Worm (Caenorhabditis elegans) whole organism, early embryonic: Measurements from ENCODE around the gene C14H10.3.

Source experiments
- B0310.2 ChIP-seq: sonication (generic microtip); optimal IDR thresholded peaks from 2 replicates; lab custom pipeline; 2016; ENCODE audit warnings: mild to moderate bottlenecking, missing genetic modification characterization, missing compliant biosample characterization
- F13C5.2 ChIP-seq: sonication (generic microtip); optimal IDR thresholded peaks from 2 replicates; lab custom pipeline; 2017; ENCODE audit warnings: mild to moderate bottlenecking, missing genetic modification characterization, inconsistent platforms, missing compliant biosample characterization
- aly-1 ChIP-seq: sonication (generic microtip); optimal IDR thresholded peaks from 2 replicates; lab custom pipeline; 2016; ENCODE audit warnings: missing genetic modification characterization, missing compliant biosample characterization
- ama-1 ChIP-seq: fragments of 150-350 bp; optimal IDR thresholded peaks from 2 replicates; lab custom pipeline; 2014
- ceh-13 ChIP-seq: fragments of 200-800 bp; sonication (Bioruptor generic); optimal IDR thresholded peaks from 2 replicates; lab custom pipeline; 2018; ENCODE audit warnings: mild to moderate bottlenecking, missing genetic modification characterization, missing compliant biosample characterization
- ceh-36 ChIP-seq: sonication (generic microtip); optimal IDR thresholded peaks from 2 replicates; lab custom pipeline; 2016; ENCODE audit warnings: missing genetic modification characterization, inconsistent platforms, missing compliant biosample characterization
- ets-7 ChIP-seq: sonication (generic microtip); optimal IDR thresholded peaks from 2 replicates; lab custom pipeline; 2016; ENCODE audit warnings: missing genotype, missing genetic modification characterization, missing compliant biosample characterization
- flt-1 ChIP-seq: fragments of 200-800 bp; sonication (Bioruptor generic); IDR thresholded peaks from 2 replicates; pipeline ENCODE4 v1.3.6; 2022; ENCODE audit warnings: missing genetic modification characterization, missing compliant biosample characterization
- hmbx-1 ChIP-seq: sonication (generic microtip); optimal IDR thresholded peaks from 2 replicates; lab custom pipeline; 2016; ENCODE audit warnings: mild to moderate bottlenecking, missing genetic modification characterization, missing compliant biosample characterization
- hmg-4 ChIP-seq: fragments of 200-800 bp; sonication (Bioruptor generic); optimal IDR thresholded peaks from 2 replicates; lab custom pipeline; 2018; ENCODE audit warnings: mild to moderate bottlenecking, missing genetic modification characterization, missing compliant biosample characterization
- hnd-1 ChIP-seq: sonication (generic microtip); optimal IDR thresholded peaks from 2 replicates; lab custom pipeline; 2016; ENCODE audit warnings: missing genetic modification characterization, missing compliant biosample characterization
- pes-1 ChIP-seq: fragments of 200-800 bp; sonication (Bioruptor generic); IDR thresholded peaks from 2 replicates; pipeline ENCODE4 v1.3.6; 2022; ENCODE audit warnings: missing genetic modification reagents, missing genetic modification characterization, missing compliant biosample characterization
- scrt-1 ChIP-seq: fragments of 200-800 bp; sonication (Bioruptor generic); IDR thresholded peaks from 2 replicates; pipeline ENCODE4 v1.3.6; 2022; ENCODE audit warnings: missing genetic modification characterization, missing compliant biosample characterization
- sea-1 ChIP-seq: fragments of 200-800 bp; sonication (Bioruptor generic); conservative IDR thresholded peaks from 2 replicates; pipeline ENCODE4 v1.3.6; 2022; ENCODE audit warnings: missing genetic modification characterization, missing compliant biosample characterization
- tbx-11 ChIP-seq: fragments of 200-800 bp; sonication (Bioruptor generic); IDR thresholded peaks from 2 replicates; pipeline ENCODE4 v1.3.6; 2022; ENCODE audit warnings: missing genetic modification characterization, missing compliant biosample characterization
- tra-4 ChIP-seq: sonication (generic microtip); optimal IDR thresholded peaks from 2 replicates; lab custom pipeline; 2017; ENCODE audit warnings: missing genetic modification characterization, missing compliant biosample characterization

The C14H10.3 gene

ce11 chrX:10215429-10215828 lies 12.5 kb downstream of the C14H10.3 start, which contains the start of gene F44A6.4:
TSS of gene F44A6.4 (minus strand) at chrX:10215495.
- no peak for TF ChIP-seq B0310.2
- no peak for TF ChIP-seq hmg-4 (GFP tag; lab: Kevin White, UChicago)
- TF ChIP-seq tbx-11 = no peak
- no peak for TF ChIP-seq pes-1 (GFP tag; lab: Robert Waterston, UW)
- TF ChIP-seq flt-1 (GFP tag; lab: Robert Waterston, UW) = no peak
- TF ChIP-seq sea-1 = no peak
- TF ChIP-seq ceh-13 = no peak
- no peak for TF ChIP-seq scrt-1 (GFP tag; lab: Robert Waterston, UW)
- TF ChIP-seq F13C5.2 (tag; lab: Kevin White, UChicago) = no peak
- TF ChIP-seq tra-4 (tag; lab: Kevin White, UChicago) = no peak
- TF ChIP-seq ama-1 (lab: Kevin White, UChicago) = no peak
- no peak for TF ChIP-seq ceh-36
- no peak for TF ChIP-seq hnd-1 (tag; lab: Kevin White, UChicago)

- no peak for TF ChIP-seq hnd-1 (tag; lab: Kevin White, UChicago)
- TF ChIP-seq F13C5.2 (tag; lab: Kevin White, UChicago) = no peak
- no peak for TF ChIP-seq ceh-13
- no peak for TF ChIP-seq hmbx-1 (tag; lab: Kevin White, UChicago)
- TF ChIP-seq tbx-11 = no peak
- TF ChIP-seq hmg-4 (GFP tag; lab: Kevin White, UChicago) = no peak
These were observed 15.5 kb downstream of the C14H10.3 start, which contains the start of gene F44A6.3 for ce11 chrX:10212469-10212868. TSS of gene F44A6.3 (plus strand) at chrX:10212769.

DNA sequence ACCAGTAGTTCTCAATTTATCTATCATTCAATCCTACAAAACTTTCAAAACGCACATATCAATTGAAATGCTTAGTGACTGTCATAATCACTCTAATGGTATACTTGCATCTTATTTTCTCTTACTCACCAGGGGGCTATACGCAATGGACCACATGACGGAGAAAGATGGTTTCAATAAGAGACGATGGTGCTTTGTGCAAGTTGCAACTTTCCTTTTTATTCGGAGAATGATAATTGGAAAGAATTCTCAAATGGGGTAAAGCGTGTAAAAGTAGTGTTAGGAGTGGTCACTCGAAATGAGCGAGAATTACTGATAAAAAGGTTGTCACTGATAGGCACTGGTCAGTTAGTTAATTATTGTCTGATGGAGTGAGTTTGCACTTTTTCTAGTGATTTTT lies 19.5 kb downstream of the C14H10.3 start:
- TF ChIP-seq hnd-1 (tag; lab: Kevin White, UChicago) = no peak
- no peak for TF ChIP-seq hmbx-1 (tag; lab: Kevin White, UChicago)
- no peak for TF ChIP-seq B0310.2
- no peak for TF ChIP-seq ceh-36
- TF ChIP-seq ceh-13 = no peak
- TF ChIP-seq pes-1 (GFP tag; lab: Robert Waterston, UW) = no peak
- TF ChIP-seq hmg-4 (GFP tag; lab: Kevin White, UChicago) = no peak
- no peak for TF ChIP-seq F13C5.2 (tag; lab: Kevin White, UChicago)
- TF ChIP-seq scrt-1 (GFP tag; lab: Robert Waterston, UW) = no peak
- no peak for TF ChIP-seq ets-7
- TF ChIP-seq sea-1 = no peak
- TF ChIP-seq tbx-11 = no peak
- TF ChIP-seq ama-1 (lab: Kevin White, UChicago) = no peak

DNA sequence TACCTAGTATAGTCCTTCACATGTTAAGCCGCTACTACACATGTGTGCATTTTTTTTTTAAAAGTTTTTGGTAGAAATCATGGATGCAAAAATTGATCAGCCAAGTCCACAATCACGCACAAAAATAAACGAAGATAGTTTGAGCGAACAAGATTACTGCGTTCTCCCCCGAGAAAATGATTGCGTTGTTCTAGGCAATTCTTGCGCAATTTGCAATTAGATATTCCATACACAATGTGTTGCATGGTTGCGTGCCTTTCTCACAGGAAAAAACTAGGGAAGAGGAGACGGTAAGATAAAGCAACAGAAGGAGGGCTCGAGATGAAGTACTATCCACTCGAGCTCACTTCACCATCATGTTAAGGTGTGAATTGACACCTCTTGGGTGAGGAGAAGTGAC lies 21.9 kb downstream of the C14H10.3 start:
- TF ChIP-seq tra-4 (tag; lab: Kevin White, UChicago) = no peak
- no peak for TF ChIP-seq ama-1 (lab: Kevin White, UChicago)
- no peak for TF ChIP-seq ceh-36
- TF ChIP-seq scrt-1 (GFP tag; lab: Robert Waterston, UW) = no peak

ce11 chrX:10205321-10205720 lies 22.6 kb downstream of the C14H10.3 start, which contains the start of gene sex-1:
TSS of gene sex-1 (minus strand) at chrX:10205421.
- TF ChIP-seq ets-7 = no peak
- TF ChIP-seq hnd-1 (tag; lab: Kevin White, UChicago) = no peak
- TF ChIP-seq sea-1 = no peak
- TF ChIP-seq ceh-13 = no peak
- TF ChIP-seq aly-1 (tag; lab: Kevin White, UChicago) = no peak
- no peak for TF ChIP-seq pes-1 (GFP tag; lab: Robert Waterston, UW)
- no peak for TF ChIP-seq ama-1 (lab: Kevin White, UChicago)
- TF ChIP-seq B0310.2 = no peak
- TF ChIP-seq ceh-36 = no peak
- no peak for TF ChIP-seq tbx-11

ce11 chrX:10204313-10205063 lies 23.4 kb downstream of the C14H10.3 start:
- no peak for TF ChIP-seq scrt-1 (GFP tag; lab: Robert Waterston, UW)
- no peak for TF ChIP-seq B0310.2
- TF ChIP-seq ceh-36 = peak; percentile 48
- 0 out of 2 replicates have a peak, but pooled peaks have one; percentile 14 for TF ChIP-seq tbx-11
- TF ChIP-seq pes-1 (GFP tag; lab: Robert Waterston, UW) = peak; percentile 47; the same call in 1 of the 2 replicates
- TF ChIP-seq flt-1 (GFP tag; lab: Robert Waterston, UW) = 0 out of 2 replicates have a peak, but pooled peaks have one; percentile 5
- no peak for TF ChIP-seq tra-4 (tag; lab: Kevin White, UChicago)
- TF ChIP-seq hmg-4 (GFP tag; lab: Kevin White, UChicago) = peak; percentile 7

ce11 chrX:10203501-10203900 lies 24.4 kb downstream of the C14H10.3 start:
- TF ChIP-seq hmg-4 (GFP tag; lab: Kevin White, UChicago) (no peak), pes-1 (GFP tag; lab: Robert Waterston, UW) (peak; percentile 51; the same call in 1 of the 2 replicates), B0310.2 (no peak), flt-1 (GFP tag; lab: Robert Waterston, UW) (no peak), ceh-13 (peak; percentile 11), tra-4 (tag; lab: Kevin White, UChicago) (no peak), tbx-11 (no peak)

- TF ChIP-seq aly-1 (tag; lab: Kevin White, UChicago) (no peak), tra-4 (tag; lab: Kevin White, UChicago) (no peak), hnd-1 (tag; lab: Kevin White, UChicago) (no peak)
These were observed 28.7 kb downstream of the C14H10.3 start for ce11 chrX:10199202-10199601.
